Worm (Caenorhabditis elegans) whole organism, L3 larva: ENCODE results near the gene daf-12.
A peak's percentile ranks its signal among the peaks of the same experiment; 100 is the strongest.

ENCODE experiments used
- R02D3.7 ChIP-seq: fragments of 150-350 bp; optimal IDR thresholded peaks from 2 replicates; lab custom pipeline; 2014; ENCODE audit warnings: missing biosample characterization, missing genetic modification characterization
- ZK546.5 ChIP-seq: sonication (generic microtip); optimal IDR thresholded peaks from 2 replicates; lab custom pipeline; 2017; ENCODE audit warnings: missing biosample characterization, missing genetic modification characterization
- aly-2 ChIP-seq: fragments of 150-350 bp; optimal IDR thresholded peaks from 2 replicates; lab custom pipeline; 2014; ENCODE audit warnings: missing biosample characterization, missing genetic modification characterization
- ama-1 ChIP-seq: fragments of 150-350 bp; optimal IDR thresholded peaks from 2 replicates; lab custom pipeline; 2018
- ceh-16 ChIP-seq: sonication (generic microtip); optimal IDR thresholded peaks from 2 replicates; lab custom pipeline; 2017; ENCODE audit warnings: missing biosample characterization, missing genetic modification characterization
- ceh-28 ChIP-seq: fragments of 150-350 bp; optimal IDR thresholded peaks from 2 replicates; lab custom pipeline; 2014; ENCODE audit warnings: missing biosample characterization, missing genetic modification reagents, missing genetic modification characterization
- ceh-82 ChIP-seq: fragments of 150-350 bp; optimal IDR thresholded peaks from 2 replicates; lab custom pipeline; 2014; ENCODE audit warnings: missing biosample characterization, missing genetic modification characterization
- ceh-9 ChIP-seq: sonication (generic microtip); optimal IDR thresholded peaks from 2 replicates; lab custom pipeline; 2018; ENCODE audit warnings: missing biosample characterization, missing genetic modification characterization
- daf-12 ChIP-seq: fragments of 150-350 bp; optimal IDR thresholded peaks from 2 replicates; lab custom pipeline; 2014; ENCODE audit warnings: missing biosample characterization, missing genetic modification reagents, missing genetic modification characterization
- egl-27 ChIP-seq: sonication (generic microtip); optimal IDR thresholded peaks from 4 replicates; lab custom pipeline; 2017; ENCODE audit warnings: missing biosample characterization, missing genetic modification reagents, missing genetic modification characterization
- egl-5 ChIP-seq: fragments of 150-350 bp; optimal IDR thresholded peaks from 2 replicates; lab custom pipeline; 2017; ENCODE audit warnings: missing biosample characterization, missing genetic modification reagents, missing genetic modification characterization, inconsistent platforms
- elt-1 ChIP-seq: fragments of 150-350 bp; optimal IDR thresholded peaks from 2 replicates; lab custom pipeline; 2014; ENCODE audit warnings: missing biosample characterization, missing genetic modification characterization
- elt-2 ChIP-seq: sonication (generic microtip); optimal IDR thresholded peaks from 2 replicates; lab custom pipeline; 2016; ENCODE audit warnings: missing genetic modification reagents, mild to moderate bottlenecking, missing genetic modification characterization, missing compliant biosample characterization
- elt-3 ChIP-seq, 3 experiments: fragments of 150-350 bp in 1 of 3; sonication (generic microtip) in 2 of 3; optimal IDR thresholded peaks; 2 replicates in 2 of 3; 4 replicates in 1 of 3; lab custom pipeline; 2014 to 2017; ENCODE audit warnings: missing biosample characterization in 3 of 3, missing genetic modification characterization in 3 of 3
- eor-1 ChIP-seq, 2 experiments: fragments of 150-350 bp; optimal IDR thresholded peaks; 2 replicates each; lab custom pipeline; 2014 to 2018; ENCODE audit warnings: missing biosample characterization in 2 of 2, missing genetic modification characterization in 2 of 2
- fkh-10 ChIP-seq: sonication (generic microtip); optimal IDR thresholded peaks from 2 replicates; lab custom pipeline; 2017; ENCODE audit warnings: missing biosample characterization, missing genetic modification reagents, missing genetic modification characterization
- fkh-2 ChIP-seq: fragments of 150-350 bp; optimal IDR thresholded peaks from 2 replicates; lab custom pipeline; 2014; ENCODE audit warnings: missing biosample characterization, missing genetic modification reagents, missing genetic modification characterization
- fos-1 ChIP-seq: fragments of 150-350 bp; optimal IDR thresholded peaks from 2 replicates; lab custom pipeline; 2014; ENCODE audit warnings: missing biosample characterization, missing genetic modification characterization
- hmg-11 ChIP-seq: sonication (generic microtip); optimal IDR thresholded peaks from 2 replicates; lab custom pipeline; 2016; ENCODE audit warnings: missing genetic modification characterization, missing compliant biosample characterization
- jun-1 ChIP-seq: fragments of 150-350 bp; optimal IDR thresholded peaks from 2 replicates; lab custom pipeline; 2014; ENCODE audit warnings: missing biosample characterization, missing genetic modification reagents, missing genetic modification characterization
- lin-15B ChIP-seq: fragments of 150-350 bp; optimal IDR thresholded peaks from 2 replicates; lab custom pipeline; 2014; ENCODE audit warnings: missing biosample characterization, missing genetic modification characterization
- lin-39 ChIP-seq: fragments of 150-350 bp; optimal IDR thresholded peaks from 2 replicates; lab custom pipeline; 2018; ENCODE audit warnings: missing biosample characterization, missing genetic modification reagents, missing genetic modification characterization
- mdl-1 ChIP-seq: fragments of 150-350 bp; optimal IDR thresholded peaks from 2 replicates; lab custom pipeline; 2014; ENCODE audit warnings: missing biosample characterization, missing genetic modification characterization
- mml-1 ChIP-seq: fragments of 150-350 bp; sonication (generic microtip); optimal IDR thresholded peaks from 3 replicates; lab custom pipeline; 2014; ENCODE audit warnings: missing biosample characterization, missing genetic modification characterization
- nfya-1 ChIP-seq: sonication (generic microtip); optimal IDR thresholded peaks from 2 replicates; lab custom pipeline; 2017; ENCODE audit warnings: missing genetic modification characterization, mild to moderate bottlenecking, missing compliant biosample characterization, antibody characterized with exemption, moderate library complexity; ENCODE audit not compliant: insufficient read depth
- nhr-11 ChIP-seq: fragments of 150-350 bp; optimal IDR thresholded peaks from 2 replicates; lab custom pipeline; 2014; ENCODE audit warnings: missing biosample characterization, missing genetic modification characterization
- nhr-12 ChIP-seq: fragments of 150-350 bp; optimal IDR thresholded peaks from 2 replicates; lab custom pipeline; 2014; ENCODE audit warnings: missing biosample characterization, missing genetic modification characterization
- nhr-23 ChIP-seq: fragments of 150-350 bp; optimal IDR thresholded peaks from 2 replicates; lab custom pipeline; 2014; ENCODE audit warnings: missing biosample characterization, missing genetic modification reagents, missing genetic modification characterization
- nhr-237 ChIP-seq: fragments of 150-350 bp; optimal IDR thresholded peaks from 2 replicates; lab custom pipeline; 2014; ENCODE audit warnings: missing biosample characterization, missing genetic modification characterization
- nhr-25 ChIP-seq: sonication (generic microtip); optimal IDR thresholded peaks from 2 replicates; lab custom pipeline; 2017; ENCODE audit warnings: missing biosample characterization, missing genetic modification characterization
- nhr-28 ChIP-seq: fragments of 150-350 bp; optimal IDR thresholded peaks from 2 replicates; lab custom pipeline; 2014; ENCODE audit warnings: missing biosample characterization, missing genetic modification characterization
- nhr-43 ChIP-seq: sonication (generic microtip); optimal IDR thresholded peaks from 2 replicates; lab custom pipeline; 2016; ENCODE audit warnings: mild to moderate bottlenecking, missing genetic modification characterization, missing compliant biosample characterization; ENCODE audit not compliant: poor library complexity, severe bottlenecking
- nhr-67 ChIP-seq: fragments of 150-350 bp; optimal IDR thresholded peaks from 2 replicates; lab custom pipeline; 2014; ENCODE audit warnings: missing biosample characterization, missing genetic modification characterization
- nhr-76 ChIP-seq: fragments of 150-350 bp; sonication (generic microtip); optimal IDR thresholded peaks from 5 replicates; lab custom pipeline; 2014; ENCODE audit warnings: missing biosample characterization, missing genetic modification characterization
- nhr-77 ChIP-seq: fragments of 150-350 bp; optimal IDR thresholded peaks from 2 replicates; lab custom pipeline; 2014; ENCODE audit warnings: missing biosample characterization, missing genetic modification characterization
- pha-4 ChIP-seq: fragments of 150-350 bp; optimal IDR thresholded peaks from 2 replicates; lab custom pipeline; 2014; ENCODE audit warnings: missing biosample characterization, missing genetic modification reagents, missing genetic modification characterization
- pqm-1 ChIP-seq: fragments of 150-350 bp; optimal IDR thresholded peaks from 2 replicates; lab custom pipeline; 2017; ENCODE audit warnings: missing biosample characterization, missing genetic modification characterization, inconsistent platforms
- sea-2 ChIP-seq: fragments of 150-350 bp; sonication (generic microtip); optimal IDR thresholded peaks from 4 replicates; lab custom pipeline; 2014; ENCODE audit warnings: missing biosample characterization, missing genetic modification reagents, missing genetic modification characterization
- skn-1 ChIP-seq: fragments of 150-350 bp; optimal IDR thresholded peaks from 2 replicates; lab custom pipeline; 2014; ENCODE audit warnings: missing biosample characterization, missing genetic modification characterization
- snpc-4 ChIP-seq: fragments of 150-350 bp; optimal IDR thresholded peaks from 2 replicates; lab custom pipeline; 2014; ENCODE audit warnings: missing biosample characterization, missing genetic modification characterization
- tbx-2 ChIP-seq: sonication (generic microtip); optimal IDR thresholded peaks from 2 replicates; lab custom pipeline; 2016; ENCODE audit warnings: mild to moderate bottlenecking, missing genetic modification characterization, missing compliant biosample characterization
- unc-39 ChIP-seq: sonication (generic microtip); optimal IDR thresholded peaks from 4 replicates; lab custom pipeline; 2017; ENCODE audit warnings: missing biosample characterization, missing genetic modification characterization
- unc-62 ChIP-seq: fragments of 150-350 bp; sonication (generic microtip); optimal IDR thresholded peaks from 4 replicates; lab custom pipeline; 2014; ENCODE audit warnings: missing biosample characterization, missing genetic modification reagents, missing genetic modification characterization
- zag-1 ChIP-seq: fragments of 150-350 bp; optimal IDR thresholded peaks from 2 replicates; lab custom pipeline; 2014; ENCODE audit warnings: missing biosample characterization, missing genetic modification characterization
- ztf-11 ChIP-seq: fragments of 150-350 bp; optimal IDR thresholded peaks from 2 replicates; lab custom pipeline; 2014; ENCODE audit warnings: missing biosample characterization, missing genetic modification characterization
- ztf-4 ChIP-seq: fragments of 150-350 bp; optimal IDR thresholded peaks from 2 replicates; lab custom pipeline; 2014; ENCODE audit warnings: missing biosample characterization, missing genetic modification characterization

The daf-12 gene

ce11 chrX:10630952-10631351 lies 4.8 kb upstream of the daf-12 start:
- no peak for TF ChIP-seq nhr-67 (tag; lab: Kevin White, UChicago)
- no peak for TF ChIP-seq nhr-237
- no peak for TF ChIP-seq mdl-1
- TF ChIP-seq hmg-11 (tag; lab: Kevin White, UChicago) = no peak
- TF ChIP-seq elt-3 (tag; optimal IDR thresholded peaks at IDR 0.05; lab: Kevin White, UChicago) = no peak
- no peak for TF ChIP-seq ceh-82 (tag; lab: Kevin White, UChicago)
- no peak for TF ChIP-seq egl-27 (tag; lab: Kevin White, UChicago)
- no peak for TF ChIP-seq nhr-12 (tag; lab: Kevin White, UChicago)
- TF ChIP-seq lin-39 (tag; lab: Kevin White, UChicago) = no peak

- TF ChIP-seq nhr-25 (tag; lab: Kevin White, UChicago) (no peak), elt-2 (tag; lab: Kevin White, UChicago) (peak; percentile 81), ceh-82 (tag; lab: Kevin White, UChicago) (no peak), tbx-2 (tag; lab: Kevin White, UChicago) (no peak), pqm-1 (tag; lab: Kevin White, UChicago) (peak; percentile 16), zag-1 (no peak)
- TF ChIP-seq, all 47 proteins: peak for 2
Measured at ce11 chrX:10631873-10632272, 3.8 kb upstream of the daf-12 start.

DNA sequence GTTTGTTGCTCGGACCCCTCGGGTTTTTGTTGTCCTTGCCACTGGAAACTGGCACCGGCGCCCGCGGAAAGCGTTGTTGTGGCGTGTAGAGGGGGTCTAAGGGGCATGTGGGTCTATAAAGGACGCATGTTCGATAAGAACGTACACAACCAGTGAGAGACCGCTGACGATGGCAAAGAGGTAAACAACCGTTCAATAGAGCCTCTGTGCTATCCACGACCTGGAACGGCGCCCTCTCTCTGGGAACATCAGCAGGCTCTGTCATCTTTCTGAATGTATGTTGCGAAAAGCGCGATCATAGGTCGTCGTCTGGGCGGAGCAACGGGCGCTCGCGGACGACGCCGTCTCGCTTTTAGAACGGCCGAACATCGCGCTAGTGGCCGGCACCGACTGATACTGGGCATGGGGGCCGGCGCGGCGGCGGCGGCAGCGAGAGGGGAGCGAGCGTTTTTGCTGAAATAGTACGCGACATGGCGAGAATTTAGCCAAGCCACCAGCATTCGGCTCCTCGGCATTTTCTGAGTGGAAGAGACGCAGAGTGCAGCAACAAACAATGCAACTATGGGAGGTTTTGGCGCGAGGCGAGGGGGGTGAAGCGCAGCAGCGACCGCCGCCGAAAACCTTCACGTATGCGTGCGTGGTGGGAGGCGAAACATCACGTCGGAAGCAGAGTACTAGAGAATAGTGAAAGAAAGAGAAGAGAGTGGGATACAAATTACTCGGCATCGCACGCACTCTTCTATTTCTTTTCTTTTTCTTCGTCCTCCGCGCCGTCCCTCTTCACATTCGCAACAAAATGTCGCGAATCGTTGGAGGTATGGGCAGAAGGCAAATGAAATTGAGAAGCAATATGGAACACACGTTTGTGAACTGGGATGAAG lies 1.6 kb downstream of the daf-12 start:
- TF ChIP-seq ZK546.5 (tag; lab: Kevin White, UChicago) = no peak
- TF ChIP-seq nhr-43 (tag; lab: Kevin White, UChicago) = peak; percentile 55
- peak; percentile 22 for TF ChIP-seq nhr-11
- TF ChIP-seq lin-39 (tag; lab: Kevin White, UChicago) = peak; percentile 87
- TF ChIP-seq sea-2 (GFP tag; lab: Kevin White, UChicago) = no peak
- TF ChIP-seq egl-5 (tag; lab: Kevin White, UChicago) = peak; percentile 34
- no peak for TF ChIP-seq ceh-9 (tag; lab: Kevin White, UChicago)
- TF ChIP-seq pha-4 = peak; percentile 67
- no peak for TF ChIP-seq elt-1 (tag; lab: Kevin White, UChicago)
- TF ChIP-seq skn-1 (tag; lab: Kevin White, UChicago) = peak; percentile 77
- TF ChIP-seq mdl-1 = peak; percentile 51
- peak; percentile 81 for TF ChIP-seq elt-2 (tag; lab: Kevin White, UChicago)
- no peak for TF ChIP-seq elt-3 (tag; optimal IDR thresholded peaks at IDR 0.05; lab: Kevin White, UChicago)
- no peak for TF ChIP-seq mml-1
- TF ChIP-seq ceh-82 (tag; lab: Kevin White, UChicago) = peak; percentile 12
- no peak for TF ChIP-seq ztf-11 (tag; lab: Kevin White, UChicago)
- no peak for TF ChIP-seq ztf-4 (tag; lab: Kevin White, UChicago)
- TF ChIP-seq nhr-12 (tag; lab: Kevin White, UChicago) = no peak
- TF ChIP-seq R02D3.7 (tag; lab: Kevin White, UChicago) = peak; percentile 14
- no peak for TF ChIP-seq nhr-237
- peak; percentile 44 for TF ChIP-seq unc-62 (GFP tag; lab: Kevin White, UChicago)
- peak; percentile 13 for TF ChIP-seq pqm-1 (tag; lab: Kevin White, UChicago)
- TF ChIP-seq hmg-11 (tag; lab: Kevin White, UChicago) = peak; percentile 67
- no peak for TF ChIP-seq nhr-77 (tag; lab: Kevin White, UChicago)
- peak; percentile 88 for TF ChIP-seq tbx-2 (tag; lab: Kevin White, UChicago)
- no peak for TF ChIP-seq eor-1 (tag; optimal IDR thresholded peaks at IDR 0.05; lab: Kevin White, UChicago)
- no peak for TF ChIP-seq fkh-2 (tag; lab: Kevin White, UChicago)
- TF ChIP-seq ceh-28 (tag; lab: Kevin White, UChicago) = peak; percentile 53
- peak; percentile 88 for TF ChIP-seq nfya-1 (tag; lab: Kevin White, UChicago)
- TF ChIP-seq lin-15B (tag; lab: Kevin White, UChicago) = no peak
- TF ChIP-seq unc-39 = peak; percentile 39
- peak; percentile 71 for TF ChIP-seq daf-12 (tag; lab: Kevin White, UChicago)
- no peak for TF ChIP-seq ama-1 (lab: Kevin White, UChicago)
- no peak for TF ChIP-seq nhr-76 (tag; lab: Kevin White, UChicago)
- TF ChIP-seq nhr-25 (tag; lab: Kevin White, UChicago) = peak; percentile 90
- peak; percentile 78 for TF ChIP-seq nhr-23 (tag; lab: Kevin White, UChicago)
- peak; percentile 48 for TF ChIP-seq fkh-10 (GFP tag; lab: Kevin White, UChicago)
- TF ChIP-seq ceh-16 (tag; lab: Kevin White, UChicago) = no peak
- no peak for TF ChIP-seq fos-1
- no peak for TF ChIP-seq zag-1
- TF ChIP-seq nhr-28 (tag; lab: Kevin White, UChicago) = no peak
- peak; percentile 72 for TF ChIP-seq snpc-4 (tag; lab: Kevin White, UChicago)
- no peak for TF ChIP-seq egl-27 (tag; lab: Kevin White, UChicago)
- peak; percentile 76 for TF ChIP-seq jun-1
- no peak for TF ChIP-seq nhr-67 (tag; lab: Kevin White, UChicago)
- no peak for TF ChIP-seq aly-2 (tag; lab: Kevin White, UChicago)
